Fruit fly (Drosophila melanogaster) whole organism, embryonic: ENCODE data around the gene CG11710.

Source experiments
- CG10147 ChIP-seq: fragments of 200-800 bp; sonication (Bioruptor generic); optimal IDR thresholded peaks from 2 replicates; lab custom pipeline; 2019; ENCODE audit warnings: missing biosample characterization, mild to moderate bottlenecking, missing genetic modification characterization, moderate library complexity
- CG10209 ChIP-seq: fragments of 200-800 bp; sonication (Bioruptor generic); optimal IDR thresholded peaks from 3 replicates; lab custom pipeline; 2017; ENCODE audit warnings: missing biosample characterization, mild to moderate bottlenecking, missing genetic modification characterization, missing genetic modification reagents
- CG10366 ChIP-seq: fragments of 200-800 bp; sonication (Bioruptor generic); IDR thresholded peaks from 2 replicates; pipeline ENCODE4 v1.3.6; 2022; ENCODE audit warnings: missing biosample characterization, missing genetic modification characterization
- CG11247 ChIP-seq: fragments of 200-800 bp; sonication (Bioruptor generic); IDR thresholded peaks from 2 replicates; pipeline ENCODE4 v1.3.6; 2022; ENCODE audit warnings: missing biosample characterization, missing genetic modification characterization
- CG12219 ChIP-seq: fragments of 200-800 bp; sonication (Bioruptor generic); optimal IDR thresholded peaks from 3 replicates; lab custom pipeline; 2018; ENCODE audit warnings: missing biosample characterization, mild to moderate bottlenecking, missing genetic modification characterization
- CG13894 ChIP-seq: fragments of 200-800 bp; sonication (Bioruptor generic); optimal IDR thresholded peaks from 3 replicates; lab custom pipeline; 2018; ENCODE audit warnings: missing biosample characterization, mild to moderate bottlenecking, missing genetic modification characterization, moderate library complexity
- CG15601 ChIP-seq: fragments of 200-800 bp; sonication (Bioruptor generic); optimal IDR thresholded peaks from 3 replicates; lab custom pipeline; 2019; ENCODE audit warnings: missing biosample characterization, mild to moderate bottlenecking, missing genetic modification characterization, moderate library complexity
- CG1602 ChIP-seq: fragments of 200-800 bp; sonication (Bioruptor generic); optimal IDR thresholded peaks from 3 replicates; lab custom pipeline; 2016; ENCODE audit warnings: missing biosample characterization, missing genetic modification characterization
- CG17361 ChIP-seq: fragments of 200-800 bp; sonication (Bioruptor generic); IDR thresholded peaks from 3 replicates; pipeline ENCODE4 v1.3.6; 2022; ENCODE audit warnings: missing biosample characterization, missing genetic modification characterization
- CG18599 ChIP-seq: fragments of 200-800 bp; sonication (Bioruptor generic); optimal IDR thresholded peaks from 3 replicates; lab custom pipeline; 2017; ENCODE audit warnings: missing biosample characterization, missing genetic modification characterization, mild to moderate bottlenecking, moderate library complexity, missing genetic modification reagents
- CG2712 ChIP-seq: fragments of 200-800 bp; optimal IDR thresholded peaks from 3 replicates; lab custom pipeline; 2019; ENCODE audit warnings: missing biosample characterization, mild to moderate bottlenecking, missing genetic modification characterization, moderate library complexity
- CG34224 ChIP-seq: fragments of 200-800 bp; sonication (Bioruptor generic); IDR thresholded peaks from 3 replicates; pipeline ENCODE4 v1.3.6; 2022; ENCODE audit warnings: missing biosample characterization, missing genetic modification characterization; ENCODE audit not compliant: partially characterized antibody
- CG4282 ChIP-seq: fragments of 200-800 bp; sonication (Bioruptor generic); optimal IDR thresholded peaks from 2 replicates; lab custom pipeline; 2016; ENCODE audit warnings: missing biosample characterization, missing genetic modification characterization
- CG5180 ChIP-seq: fragments of 200-800 bp; sonication (Bioruptor generic); optimal IDR thresholded peaks from 3 replicates; lab custom pipeline; 2017; ENCODE audit warnings: missing biosample characterization, missing genetic modification characterization, mild to moderate bottlenecking, moderate library complexity, missing genetic modification reagents
- CG7372 ChIP-seq: fragments of 200-800 bp; sonication (Bioruptor generic); IDR thresholded peaks from 2 replicates; pipeline ENCODE4 v1.3.6; 2022; ENCODE audit warnings: missing biosample characterization, missing genetic modification characterization
- CG8388 ChIP-seq: fragments of 200-800 bp; sonication (Bioruptor generic); optimal IDR thresholded peaks from 2 replicates; lab custom pipeline; 2019; ENCODE audit warnings: missing biosample characterization, mild to moderate bottlenecking, missing genetic modification characterization, moderate library complexity
- CG8765 ChIP-seq: fragments of 200-800 bp; sonication (Bioruptor generic); IDR thresholded peaks from 2 replicates; pipeline ENCODE4 v1.3.6; 2022; ENCODE audit warnings: missing biosample characterization, missing genetic modification characterization
- CG9727 ChIP-seq: fragments of 200-800 bp; sonication (Bioruptor generic); optimal IDR thresholded peaks from 3 replicates; lab custom pipeline; 2017; ENCODE audit warnings: missing biosample characterization, mild to moderate bottlenecking, missing genetic modification characterization
- CHES-1-like ChIP-seq: fragments of 200-800 bp; sonication (Bioruptor generic); optimal IDR thresholded peaks from 2 replicates; lab custom pipeline; 2016; ENCODE audit warnings: missing biosample characterization, missing genetic modification characterization
- Camta ChIP-seq: fragments of 200-800 bp; sonication (Bioruptor generic); optimal IDR thresholded peaks from 2 replicates; lab custom pipeline; 2016; ENCODE audit warnings: missing biosample characterization, missing genetic modification characterization
- Chrac-16 ChIP-seq: fragments of 200-800 bp; sonication (Bioruptor generic); optimal IDR thresholded peaks from 3 replicates; lab custom pipeline; 2016; ENCODE audit warnings: missing biosample characterization, missing genetic modification characterization
- CrebB ChIP-seq: fragments of 200-800 bp; sonication (Bioruptor generic); optimal IDR thresholded peaks from 3 replicates; lab custom pipeline; 2018; ENCODE audit warnings: missing biosample characterization, mild to moderate bottlenecking, missing genetic modification characterization
- Dfd ChIP-seq, 2 experiments: fragments of >200 bp; optimal IDR thresholded peaks; 2 replicates each; lab custom pipeline; 2017; ENCODE audit warnings: missing biosample characterization in 2 of 2, missing genetic modification characterization in 2 of 2
- Dref ChIP-seq: fragments of 200-800 bp; sonication (Bioruptor generic); IDR thresholded peaks from 2 replicates; pipeline ENCODE4 v1.3.6; 2022; ENCODE audit warnings: missing biosample characterization, missing genetic modification characterization
- Gug ChIP-seq: fragments of 200-800 bp; sonication (Bioruptor generic); IDR thresholded peaks from 4 replicates; pipeline ENCODE4 v1.3.6; 2022; ENCODE audit warnings: missing biosample characterization, missing genetic modification characterization
- Hey ChIP-seq: fragments of 200-800 bp; sonication (Bioruptor generic); optimal IDR thresholded peaks from 3 replicates; lab custom pipeline; 2018; ENCODE audit warnings: missing biosample characterization, mild to moderate bottlenecking, missing genetic modification characterization
- Jarid2 ChIP-seq: fragments of 200-800 bp; sonication (Bioruptor generic); optimal IDR thresholded peaks from 3 replicates; lab custom pipeline; 2017; ENCODE audit warnings: mild to moderate bottlenecking, missing biosample characterization, missing genetic modification reagents, missing genetic modification characterization
- Mrtf ChIP-seq: fragments of 200-800 bp; sonication (Bioruptor generic); IDR thresholded peaks from 3 replicates; pipeline ENCODE4 v1.3.6; 2022; ENCODE audit warnings: missing biosample characterization, missing genetic modification characterization
- Myb ChIP-seq: fragments of 200-800 bp; sonication (Bioruptor generic); optimal IDR thresholded peaks from 2 replicates; lab custom pipeline; 2016; ENCODE audit warnings: missing biosample characterization, missing genetic modification characterization
- Opbp ChIP-seq: fragments of 200-800 bp; sonication (Bioruptor generic); IDR thresholded peaks from 3 replicates; pipeline ENCODE4 v1.3.6; 2022; ENCODE audit warnings: missing biosample characterization, missing genetic modification characterization; ENCODE audit not compliant: partially characterized antibody
- Rfx ChIP-seq: fragments of 200-800 bp; sonication (Bioruptor generic); IDR thresholded peaks from 2 replicates; pipeline ENCODE4 v1.3.6; 2022; ENCODE audit warnings: missing biosample characterization, missing genetic modification characterization
- amos ChIP-seq: fragments of 200-800 bp; sonication (Bioruptor generic); IDR thresholded peaks from 2 replicates; pipeline ENCODE4 v1.3.6; 2022; ENCODE audit warnings: missing biosample characterization, missing genetic modification characterization; ENCODE audit not compliant: partially characterized antibody
- crp ChIP-seq, 2 experiments: fragments of 200-800 bp; sonication (Bioruptor generic); optimal IDR thresholded peaks; 2 replicates in 1 of 2; 3 replicates in 1 of 2; lab custom pipeline; 2017; ENCODE audit warnings: missing biosample characterization in 2 of 2, missing genetic modification characterization in 2 of 2, mild to moderate bottlenecking in 1 of 2, moderate library complexity in 1 of 2
- da ChIP-seq: fragments of 200-800 bp; sonication (Bioruptor generic); optimal IDR thresholded peaks from 2 replicates; lab custom pipeline; 2016; ENCODE audit warnings: missing biosample characterization, missing genetic modification characterization
- dan ChIP-seq: fragments of 200-800 bp; sonication (Bioruptor generic); IDR thresholded peaks from 2 replicates; pipeline ENCODE4 v1.3.6; 2022; ENCODE audit warnings: missing biosample characterization, missing genetic modification characterization
- fru ChIP-seq: fragments of >200 bp; optimal IDR thresholded peaks from 2 replicates; lab custom pipeline; 2017
- her ChIP-seq: fragments of 200-800 bp; sonication (Bioruptor generic); optimal IDR thresholded peaks from 2 replicates; lab custom pipeline; 2016; ENCODE audit warnings: missing biosample characterization, missing genetic modification characterization
- jigr1 ChIP-seq: fragments of 200-800 bp; sonication (Bioruptor generic); IDR thresholded peaks from 3 replicates; pipeline ENCODE4 v1.3.6; 2022; ENCODE audit warnings: missing biosample characterization, missing genetic modification characterization
- jumu ChIP-seq: fragments of 200-800 bp; sonication (Bioruptor generic); optimal IDR thresholded peaks from 3 replicates; lab custom pipeline; 2016; ENCODE audit warnings: missing biosample characterization, missing genetic modification characterization
- kah ChIP-seq: fragments of 200-800 bp; sonication (Bioruptor generic); optimal IDR thresholded peaks from 2 replicates; lab custom pipeline; 2018; ENCODE audit warnings: missing biosample characterization, mild to moderate bottlenecking, missing genetic modification characterization
- nerfin-2 ChIP-seq: fragments of 200-800 bp; sonication (Bioruptor generic); IDR thresholded peaks from 2 replicates; pipeline ENCODE4 v1.3.6; 2022; ENCODE audit warnings: missing biosample characterization, missing genetic modification characterization; ENCODE audit not compliant: partially characterized antibody
- psq ChIP-seq: fragments of 200-800 bp; sonication (Bioruptor generic); optimal IDR thresholded peaks from 2 replicates; lab custom pipeline; 2017; ENCODE audit warnings: missing biosample characterization, missing genetic modification characterization
- pum ChIP-seq: fragments of 200-800 bp; sonication (Bioruptor generic); optimal IDR thresholded peaks from 2 replicates; lab custom pipeline; 2016; ENCODE audit warnings: missing biosample characterization, missing genetic modification characterization
- sima ChIP-seq: fragments of 200-800 bp; sonication (Bioruptor generic); optimal IDR thresholded peaks from 2 replicates; lab custom pipeline; 2016; ENCODE audit warnings: missing biosample characterization, missing genetic modification characterization
- tap ChIP-seq: fragments of 200-800 bp; optimal IDR thresholded peaks from 3 replicates; lab custom pipeline; 2019; ENCODE audit warnings: missing biosample characterization, mild to moderate bottlenecking, missing genetic modification characterization, moderate library complexity
- ttk ChIP-seq: fragments of 200-800 bp; sonication (Bioruptor generic); IDR thresholded peaks from 2 replicates; pipeline ENCODE4 v2.1.2; 2022; ENCODE audit warnings: missing biosample characterization, missing genetic modification characterization
- unc-4 ChIP-seq: fragments of 200-800 bp; sonication (Bioruptor generic); IDR thresholded peaks from 2 replicates; pipeline ENCODE4 v1.3.6; 2022; ENCODE audit warnings: missing biosample characterization, missing genetic modification characterization; ENCODE audit not compliant: partially characterized antibody
- vfl ChIP-seq: fragments of 200-800 bp; sonication (Bioruptor generic); optimal IDR thresholded peaks from 2 replicates; lab custom pipeline; 2016; ENCODE audit warnings: missing biosample characterization, missing genetic modification characterization
- z ChIP-seq: fragments of 200-800 bp; sonication (Bioruptor generic); IDR thresholded peaks from 3 replicates; pipeline ENCODE4 v1.3.6; 2022; ENCODE audit warnings: missing biosample characterization, missing genetic modification characterization

The CG11710 gene

dm6 chrX:20418864-20419263, 10.6 kb downstream of the CG11710 start, which contains the start of gene Obp19c:
Gene Obp19c, minus strand, starts transcription at chrX:20418964.
- TF ChIP-seq CG4282 (GFP tag; lab: Kevin White, UChicago) (no peak), CG1602 (GFP tag; lab: Kevin White, UChicago) (no peak)

- TF ChIP-seq CG11247 (GFP tag; lab: Robert Waterston, UW): no peak
- no peak for TF ChIP-seq Dref (GFP tag; lab: Robert Waterston, UW)
- no peak for TF ChIP-seq unc-4 (GFP tag; lab: Robert Waterston, UW)
- no peak for TF ChIP-seq CG8765 (GFP tag; lab: Robert Waterston, UW)
- no peak for TF ChIP-seq da
- TF ChIP-seq CG10147 (GFP tag; lab: Kevin White, UChicago): no peak
- no peak for TF ChIP-seq sima (GFP tag; lab: Kevin White, UChicago)
- no peak for TF ChIP-seq psq (GFP tag; lab: Kevin White, UChicago)
- no peak for TF ChIP-seq fru (lab: Kevin White, UChicago)
- no peak for TF ChIP-seq vfl
These were observed 13.0 kb downstream of the CG11710 start, which contains the start of gene Obp19b for dm6 chrX:20416433-20416832. Gene Obp19b, plus strand, starts transcription at chrX:20416733.

dm6 chrX:20415444-20415843, 14.0 kb downstream of the CG11710 start, which contains the start of gene Obp19a:
Gene Obp19a, plus strand, starts transcription at chrX:20415744.
- TF ChIP-seq CHES-1-like (GFP tag; lab: Kevin White, UChicago) (no peak), jumu (no peak), z (GFP tag; lab: Robert Waterston, UW) (no peak), CG7372 (GFP tag; lab: Robert Waterston, UW) (no peak), tap (tag; lab: Kevin White, UChicago) (no peak), Camta (no peak), Myb (GFP tag; lab: Kevin White, UChicago) (no peak), CG10366 (GFP tag; lab: Robert Waterston, UW) (no peak), Rfx (GFP tag; lab: Robert Waterston, UW) (no peak), CrebB (tag; lab: Kevin White, UChicago) (no peak), CG10209 (no peak), CG12219 (GFP tag; lab: Kevin White, UChicago) (no peak), CG8388 (GFP tag; lab: Kevin White, UChicago) (no peak), nerfin-2 (no peak), CG2712 (no peak), Jarid2 (GFP tag; lab: Kevin White, UChicago) (no peak), Chrac-16 (GFP tag; lab: Kevin White, UChicago) (no peak), Gug (GFP tag; lab: Robert Waterston, UW) (no peak), kah (GFP tag; lab: Kevin White, UChicago) (no peak), CG17361 (GFP tag; lab: Robert Waterston, UW) (no peak)

DNA sequence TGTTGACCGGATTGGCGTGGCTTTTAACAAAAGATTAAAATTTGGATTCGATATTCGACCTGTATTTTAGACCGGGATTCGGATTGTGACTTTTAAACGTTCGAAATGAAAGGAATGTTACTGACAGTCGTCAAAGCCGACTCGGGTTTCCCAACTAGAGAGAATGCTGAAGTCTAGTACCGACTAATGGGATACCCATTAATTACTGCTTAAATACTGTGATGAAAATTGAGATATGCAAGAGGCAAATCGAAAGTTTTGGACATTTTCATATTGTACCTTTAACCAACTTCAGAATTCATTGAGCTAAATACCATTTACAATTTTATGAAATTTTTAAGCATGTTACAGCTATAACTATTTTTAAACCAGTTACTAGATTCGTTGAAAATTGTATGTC, 15.4 kb downstream of the CG11710 start, which contains the start of gene CG15458:
TSS of gene CG15458 (minus strand) at position 101 of the 400 bp plus-strand sequence.
- TF ChIP-seq pum (GFP tag; lab: Kevin White, UChicago) (no peak), CG5180 (GFP tag; lab: Kevin White, UChicago) (no peak), CG9727 (no peak), Hey (tag; lab: Kevin White, UChicago) (no peak), CG18599 (GFP tag; lab: Kevin White, UChicago) (no peak), jigr1 (GFP tag; lab: Robert Waterston, UW) (no peak), her (no peak), CG15601 (tag; lab: Kevin White, UChicago) (no peak), CG13894 (tag; lab: Kevin White, UChicago) (no peak), Dfd (GFP tag; optimal IDR thresholded peaks at IDR 0.05; lab: Kevin White, UChicago) (no peak), Opbp (no peak), ttk (GFP tag; lab: Robert Waterston, UW) (no peak), amos (GFP tag; lab: Robert Waterston, UW) (no peak), CG34224 (GFP tag; lab: Robert Waterston, UW) (no peak), Mrtf (GFP tag; lab: Robert Waterston, UW) (no peak), crp (GFP tag; optimal IDR thresholded peaks at IDR 0.05; lab: Kevin White, UChicago) (no peak), dan (GFP tag; lab: Robert Waterston, UW) (no peak)
